Fruit fly (Drosophila melanogaster): ENCODE data around the gene nht.

DNA sequence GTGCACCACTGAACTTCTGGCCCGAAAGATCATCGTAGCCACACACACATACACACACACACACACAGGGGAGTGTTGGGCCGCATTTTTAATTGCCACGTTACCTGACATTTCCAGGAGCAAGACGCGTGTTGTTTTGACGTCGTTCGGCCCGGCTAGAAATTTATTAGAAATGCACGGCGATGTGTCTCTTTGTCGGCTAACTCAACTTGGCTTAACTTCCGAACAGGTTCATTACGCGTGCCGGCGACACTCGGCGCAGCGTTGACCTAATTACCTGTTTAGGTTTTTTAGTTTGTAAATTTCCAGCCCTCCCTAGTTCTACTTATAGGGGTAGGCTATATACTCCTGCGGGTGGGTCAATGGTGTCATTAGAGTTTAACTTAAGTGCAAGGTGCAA lies 1.2 kb upstream of the nht start:
- TF ChIP-seq insv (optimal IDR thresholded peaks at IDR 0.05) (no peak), psq (optimal IDR thresholded peaks at IDR 0.05) (no peak)

All from Kc167 (cell line).